Fruit fly (Drosophila melanogaster) whole organism, prepupa: ENCODE results near the gene CG34161.

Source experiments
- CG31627 ChIP-seq: fragments of 200-800 bp; sonication (Bioruptor generic); optimal IDR thresholded peaks from 3 replicates; lab custom pipeline; 2016; ENCODE audit warnings: missing biosample characterization, missing genetic modification characterization
- CG6792 ChIP-seq: fragments of 200-800 bp; sonication (Bioruptor generic); optimal IDR thresholded peaks from 3 replicates; lab custom pipeline; 2016; ENCODE audit warnings: missing biosample characterization, missing genetic modification characterization
- CG6808 ChIP-seq: fragments of 200-800 bp; sonication (Bioruptor generic); optimal IDR thresholded peaks from 3 replicates; lab custom pipeline; 2017; ENCODE audit warnings: missing biosample characterization, missing genetic modification characterization, mild to moderate bottlenecking, moderate library complexity, missing genetic modification reagents
- Met ChIP-seq: fragments of 200-800 bp; sonication (Bioruptor generic); optimal IDR thresholded peaks from 3 replicates; lab custom pipeline; 2016; ENCODE audit warnings: missing biosample characterization, missing genetic modification characterization
- Sox14 ChIP-seq: fragments of 200-800 bp; sonication (Bioruptor generic); optimal IDR thresholded peaks from 3 replicates; lab custom pipeline; 2016; ENCODE audit warnings: missing biosample characterization, missing genetic modification characterization
- acj6 ChIP-seq: fragments of 200-800 bp; sonication (Bioruptor generic); optimal IDR thresholded peaks from 3 replicates; lab custom pipeline; 2016; ENCODE audit warnings: missing biosample characterization, missing genetic modification characterization
- dsx ChIP-seq: fragments of 200-800 bp; optimal IDR thresholded peaks from 3 replicates; lab custom pipeline; 2019; ENCODE audit warnings: missing biosample characterization, mild to moderate bottlenecking, missing genetic modification characterization, moderate library complexity; ENCODE audit not compliant: poor library complexity, severe bottlenecking
- eg ChIP-seq: fragments of 200-800 bp; sonication (Bioruptor generic); IDR thresholded peaks from 3 replicates; pipeline ENCODE4 v1.3.6; 2022; ENCODE audit warnings: missing biosample characterization, missing genetic modification characterization
- lz ChIP-seq: fragments of 200-800 bp; sonication (Bioruptor generic); optimal IDR thresholded peaks from 3 replicates; lab custom pipeline; 2016; ENCODE audit warnings: missing biosample characterization, missing genetic modification characterization
- net ChIP-seq: fragments of 200-800 bp; sonication (Bioruptor generic); optimal IDR thresholded peaks from 3 replicates; lab custom pipeline; 2016; ENCODE audit warnings: missing biosample characterization, missing genetic modification characterization
- salr ChIP-seq, 2 experiments: fragments of 200-800 bp; sonication (Bioruptor generic); optimal IDR thresholded peaks; 3 replicates each; lab custom pipeline; 2016 to 2018; ENCODE audit warnings: missing biosample characterization in 2 of 2, missing genetic modification characterization in 2 of 2, mild to moderate bottlenecking in 1 of 2
- topi ChIP-seq: fragments of 200-800 bp; sonication (Bioruptor generic); optimal IDR thresholded peaks from 3 replicates; lab custom pipeline; 2016; ENCODE audit warnings: missing biosample characterization, missing genetic modification characterization

The CG34161 gene

DNA sequence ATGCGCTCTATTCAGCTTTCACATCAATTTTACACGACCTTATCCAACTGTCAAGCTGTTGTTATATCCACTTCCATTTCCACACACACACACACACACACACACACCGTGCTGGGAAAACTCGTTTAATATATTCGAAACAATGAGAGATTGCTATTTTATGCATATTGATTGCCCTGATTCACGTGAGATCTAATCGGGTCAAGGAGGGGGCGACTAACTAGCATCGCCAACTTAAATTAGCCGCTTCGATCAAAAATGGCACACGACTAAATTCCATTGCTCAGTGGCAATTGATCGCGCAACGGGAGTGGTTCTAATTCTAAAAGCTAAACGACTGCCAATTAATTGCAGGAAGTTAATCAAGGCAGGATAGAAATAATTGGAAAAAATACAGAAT, 47.5 kb downstream of the CG34161 start, which contains the start of gene CG18302:
Gene CG18302, plus strand, starts transcription at position 301 of the 400 bp plus-strand sequence.
- TF ChIP-seq Met (GFP tag; lab: Kevin White, UChicago) = no peak

DNA sequence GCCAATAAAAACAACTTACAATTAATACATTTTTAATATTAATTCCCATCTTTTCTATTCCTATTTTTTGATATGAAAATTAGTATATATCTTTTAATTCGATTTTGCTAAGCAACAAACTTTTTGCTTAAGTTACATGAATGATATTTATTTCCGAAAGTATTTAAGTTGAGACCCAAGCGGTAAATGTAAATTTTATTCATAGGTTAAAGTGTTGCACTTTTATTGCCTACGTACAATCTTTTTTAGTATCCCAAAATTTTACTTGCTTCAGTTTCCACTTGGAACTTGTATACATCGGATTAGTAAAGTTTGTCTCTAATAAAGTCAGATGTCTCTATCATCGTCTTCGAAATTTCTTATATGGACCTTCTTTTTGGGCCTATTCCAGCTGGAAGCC, 50.0 kb downstream of the CG34161 start, which contains the start of gene CG18301:
Gene CG18301, plus strand, starts transcription at position 301 of the 400 bp plus-strand sequence.
- TF ChIP-seq lz (GFP tag; lab: Kevin White, UChicago) (no peak), CG6808 (no peak), net (no peak), Sox14 (GFP tag; lab: Kevin White, UChicago) (no peak), topi (GFP tag; lab: Kevin White, UChicago) (no peak), CG31627 (GFP tag; lab: Kevin White, UChicago) (no peak), acj6 (GFP tag; lab: Kevin White, UChicago) (no peak), dsx (GFP tag; lab: Kevin White, UChicago) (no peak), CG6792 (GFP tag; lab: Kevin White, UChicago) (no peak), salr (GFP tag; optimal IDR thresholded peaks at IDR 0.05; lab: Kevin White, UChicago) (no peak), eg (GFP tag; lab: Robert Waterston, UW) (no peak)
